Worm (Caenorhabditis elegans): ENCODE measurements around the gene AH9.6.

The AH9.6 gene

ce11 chrX:2215108-2215507, 52.8 kb downstream of the AH9.6 start:
- no peak for TF ChIP-seq nhr-2 (tag; optimal IDR thresholded peaks at IDR 0.05)
- TF ChIP-seq elt-3 (tag; optimal IDR thresholded peaks at IDR 0.05): no peak
- no peak for TF ChIP-seq sem-2 (GFP tag; optimal IDR thresholded peaks at IDR 0.05)
- no peak for TF ChIP-seq cnd-1 (tag; optimal IDR thresholded peaks at IDR 0.05)
- TF ChIP-seq ces-1 (GFP tag; optimal IDR thresholded peaks at IDR 0.05): no peak
- no peak for TF ChIP-seq lin-32 (GFP tag; optimal IDR thresholded peaks at IDR 0.05)
- TF ChIP-seq flh-1 (GFP tag; optimal IDR thresholded peaks at IDR 0.05): no peak
- TF ChIP-seq sptf-1 (tag; optimal IDR thresholded peaks at IDR 0.05): no peak
- TF ChIP-seq hlh-1 (tag; optimal IDR thresholded peaks at IDR 0.05): no peak
- no peak for TF ChIP-seq zip-8 (tag; optimal IDR thresholded peaks at IDR 0.05)
- TF ChIP-seq pha-4 (tag; optimal IDR thresholded peaks at IDR 0.05): no peak
- TF ChIP-seq M03D4.4 (tag; optimal IDR thresholded peaks at IDR 0.05): no peak
- TF ChIP-seq ham-2 (GFP tag; optimal IDR thresholded peaks at IDR 0.05): no peak
- no peak for TF ChIP-seq ceh-43 (GFP tag; optimal IDR thresholded peaks at IDR 0.05)

ce11 chrX:2214454-2214853, 53.5 kb downstream of the AH9.6 start:
- TF ChIP-seq ham-2 (GFP tag; optimal IDR thresholded peaks at IDR 0.05): no peak
- no peak for TF ChIP-seq blmp-1 (tag; optimal IDR thresholded peaks at IDR 0.05)
- TF ChIP-seq snpc-4 (tag; optimal IDR thresholded peaks at IDR 0.05): no peak
- no peak for TF ChIP-seq M03D4.4 (tag; optimal IDR thresholded peaks at IDR 0.05)
- no peak for TF ChIP-seq cnd-1 (tag; optimal IDR thresholded peaks at IDR 0.05)
- no peak for TF ChIP-seq lin-32 (GFP tag; optimal IDR thresholded peaks at IDR 0.05)
- no peak for TF ChIP-seq lin-13 (tag; optimal IDR thresholded peaks at IDR 0.05)
- TF ChIP-seq nhr-28 (tag; optimal IDR thresholded peaks at IDR 0.05): no peak

ce11 chrX:2213400-2214362, 54.3 kb downstream of the AH9.6 start:
- TF ChIP-seq flh-1 (GFP tag; optimal IDR thresholded peaks at IDR 0.05) (no peak), tbx-8 (GFP tag; optimal IDR thresholded peaks at IDR 0.05) (no peak), sptf-1 (tag; optimal IDR thresholded peaks at IDR 0.05) (peak; percentile 36), pha-4 (tag; optimal IDR thresholded peaks at IDR 0.05) (no peak)
